Worm (Caenorhabditis elegans) whole organism, L3 larva: ENCODE results near the gene gad-3.

ENCODE experiments used
- aly-2 ChIP-seq: fragments of 150-350 bp; optimal IDR thresholded peaks from 2 replicates; lab custom pipeline; 2014; ENCODE audit warnings: missing biosample characterization, missing genetic modification characterization
- ama-1 ChIP-seq: fragments of 150-350 bp; optimal IDR thresholded peaks from 2 replicates; lab custom pipeline; 2018
- ceh-28 ChIP-seq: fragments of 150-350 bp; optimal IDR thresholded peaks from 2 replicates; lab custom pipeline; 2014; ENCODE audit warnings: missing biosample characterization, missing genetic modification reagents, missing genetic modification characterization
- ceh-82 ChIP-seq: fragments of 150-350 bp; optimal IDR thresholded peaks from 2 replicates; lab custom pipeline; 2014; ENCODE audit warnings: missing biosample characterization, missing genetic modification characterization
- daf-12 ChIP-seq: fragments of 150-350 bp; optimal IDR thresholded peaks from 2 replicates; lab custom pipeline; 2014; ENCODE audit warnings: missing biosample characterization, missing genetic modification reagents, missing genetic modification characterization
- egl-5 ChIP-seq: fragments of 150-350 bp; optimal IDR thresholded peaks from 2 replicates; lab custom pipeline; 2017; ENCODE audit warnings: missing biosample characterization, missing genetic modification reagents, missing genetic modification characterization, inconsistent platforms
- elt-1 ChIP-seq: fragments of 150-350 bp; optimal IDR thresholded peaks from 2 replicates; lab custom pipeline; 2014; ENCODE audit warnings: missing biosample characterization, missing genetic modification characterization
- elt-2 ChIP-seq: sonication (generic microtip); optimal IDR thresholded peaks from 2 replicates; lab custom pipeline; 2016; ENCODE audit warnings: missing genetic modification reagents, mild to moderate bottlenecking, missing genetic modification characterization, missing compliant biosample characterization
- elt-3 ChIP-seq, 3 experiments: fragments of 150-350 bp in 1 of 3; sonication (generic microtip) in 2 of 3; optimal IDR thresholded peaks; 2 replicates in 2 of 3; 4 replicates in 1 of 3; lab custom pipeline; 2014 to 2017; ENCODE audit warnings: missing biosample characterization in 3 of 3, missing genetic modification characterization in 3 of 3
- eor-1 ChIP-seq, 2 experiments: fragments of 150-350 bp; optimal IDR thresholded peaks; 2 replicates each; lab custom pipeline; 2014 to 2018; ENCODE audit warnings: missing biosample characterization in 2 of 2, missing genetic modification characterization in 2 of 2
- fkh-2 ChIP-seq: fragments of 150-350 bp; optimal IDR thresholded peaks from 2 replicates; lab custom pipeline; 2014; ENCODE audit warnings: missing biosample characterization, missing genetic modification reagents, missing genetic modification characterization
- fos-1 ChIP-seq: fragments of 150-350 bp; optimal IDR thresholded peaks from 2 replicates; lab custom pipeline; 2014; ENCODE audit warnings: missing biosample characterization, missing genetic modification characterization
- hmg-11 ChIP-seq: sonication (generic microtip); optimal IDR thresholded peaks from 2 replicates; lab custom pipeline; 2016; ENCODE audit warnings: missing genetic modification characterization, missing compliant biosample characterization
- jun-1 ChIP-seq: fragments of 150-350 bp; optimal IDR thresholded peaks from 2 replicates; lab custom pipeline; 2014; ENCODE audit warnings: missing biosample characterization, missing genetic modification reagents, missing genetic modification characterization
- lin-15B ChIP-seq: fragments of 150-350 bp; optimal IDR thresholded peaks from 2 replicates; lab custom pipeline; 2014; ENCODE audit warnings: missing biosample characterization, missing genetic modification characterization
- lin-39 ChIP-seq: fragments of 150-350 bp; optimal IDR thresholded peaks from 2 replicates; lab custom pipeline; 2018; ENCODE audit warnings: missing biosample characterization, missing genetic modification reagents, missing genetic modification characterization
- lsy-12 ChIP-seq: sonication (generic microtip); optimal IDR thresholded peaks from 2 replicates; lab custom pipeline; 2016; ENCODE audit warnings: mild to moderate bottlenecking, missing genetic modification characterization, missing compliant biosample characterization
- mdl-1 ChIP-seq: fragments of 150-350 bp; optimal IDR thresholded peaks from 2 replicates; lab custom pipeline; 2014; ENCODE audit warnings: missing biosample characterization, missing genetic modification characterization
- nfya-1 ChIP-seq: sonication (generic microtip); optimal IDR thresholded peaks from 2 replicates; lab custom pipeline; 2017; ENCODE audit warnings: missing genetic modification characterization, mild to moderate bottlenecking, missing compliant biosample characterization, antibody characterized with exemption, moderate library complexity; ENCODE audit not compliant: insufficient read depth
- nhr-11 ChIP-seq: fragments of 150-350 bp; optimal IDR thresholded peaks from 2 replicates; lab custom pipeline; 2014; ENCODE audit warnings: missing biosample characterization, missing genetic modification characterization
- nhr-12 ChIP-seq: fragments of 150-350 bp; optimal IDR thresholded peaks from 2 replicates; lab custom pipeline; 2014; ENCODE audit warnings: missing biosample characterization, missing genetic modification characterization
- nhr-23 ChIP-seq: fragments of 150-350 bp; optimal IDR thresholded peaks from 2 replicates; lab custom pipeline; 2014; ENCODE audit warnings: missing biosample characterization, missing genetic modification reagents, missing genetic modification characterization
- nhr-237 ChIP-seq: fragments of 150-350 bp; optimal IDR thresholded peaks from 2 replicates; lab custom pipeline; 2014; ENCODE audit warnings: missing biosample characterization, missing genetic modification characterization
- nhr-25 ChIP-seq: sonication (generic microtip); optimal IDR thresholded peaks from 2 replicates; lab custom pipeline; 2017; ENCODE audit warnings: missing biosample characterization, missing genetic modification characterization
- nhr-28 ChIP-seq: fragments of 150-350 bp; optimal IDR thresholded peaks from 2 replicates; lab custom pipeline; 2014; ENCODE audit warnings: missing biosample characterization, missing genetic modification characterization
- nhr-43 ChIP-seq: sonication (generic microtip); optimal IDR thresholded peaks from 2 replicates; lab custom pipeline; 2016; ENCODE audit warnings: mild to moderate bottlenecking, missing genetic modification characterization, missing compliant biosample characterization; ENCODE audit not compliant: poor library complexity, severe bottlenecking
- nhr-67 ChIP-seq: fragments of 150-350 bp; optimal IDR thresholded peaks from 2 replicates; lab custom pipeline; 2014; ENCODE audit warnings: missing biosample characterization, missing genetic modification characterization
- nhr-77 ChIP-seq: fragments of 150-350 bp; optimal IDR thresholded peaks from 2 replicates; lab custom pipeline; 2014; ENCODE audit warnings: missing biosample characterization, missing genetic modification characterization
- pha-4 ChIP-seq: fragments of 150-350 bp; optimal IDR thresholded peaks from 2 replicates; lab custom pipeline; 2014; ENCODE audit warnings: missing biosample characterization, missing genetic modification reagents, missing genetic modification characterization
- pqm-1 ChIP-seq: fragments of 150-350 bp; optimal IDR thresholded peaks from 2 replicates; lab custom pipeline; 2017; ENCODE audit warnings: missing biosample characterization, missing genetic modification characterization, inconsistent platforms
- skn-1 ChIP-seq: fragments of 150-350 bp; optimal IDR thresholded peaks from 2 replicates; lab custom pipeline; 2014; ENCODE audit warnings: missing biosample characterization, missing genetic modification characterization
- snpc-4 ChIP-seq: fragments of 150-350 bp; optimal IDR thresholded peaks from 2 replicates; lab custom pipeline; 2014; ENCODE audit warnings: missing biosample characterization, missing genetic modification characterization
- tbx-2 ChIP-seq: sonication (generic microtip); optimal IDR thresholded peaks from 2 replicates; lab custom pipeline; 2016; ENCODE audit warnings: mild to moderate bottlenecking, missing genetic modification characterization, missing compliant biosample characterization
- unc-39 ChIP-seq: sonication (generic microtip); optimal IDR thresholded peaks from 4 replicates; lab custom pipeline; 2017; ENCODE audit warnings: missing biosample characterization, missing genetic modification characterization
- unc-62 ChIP-seq: fragments of 150-350 bp; sonication (generic microtip); optimal IDR thresholded peaks from 4 replicates; lab custom pipeline; 2014; ENCODE audit warnings: missing biosample characterization, missing genetic modification reagents, missing genetic modification characterization
- ztf-11 ChIP-seq: fragments of 150-350 bp; optimal IDR thresholded peaks from 2 replicates; lab custom pipeline; 2014; ENCODE audit warnings: missing biosample characterization, missing genetic modification characterization

The gad-3 gene

DNA sequence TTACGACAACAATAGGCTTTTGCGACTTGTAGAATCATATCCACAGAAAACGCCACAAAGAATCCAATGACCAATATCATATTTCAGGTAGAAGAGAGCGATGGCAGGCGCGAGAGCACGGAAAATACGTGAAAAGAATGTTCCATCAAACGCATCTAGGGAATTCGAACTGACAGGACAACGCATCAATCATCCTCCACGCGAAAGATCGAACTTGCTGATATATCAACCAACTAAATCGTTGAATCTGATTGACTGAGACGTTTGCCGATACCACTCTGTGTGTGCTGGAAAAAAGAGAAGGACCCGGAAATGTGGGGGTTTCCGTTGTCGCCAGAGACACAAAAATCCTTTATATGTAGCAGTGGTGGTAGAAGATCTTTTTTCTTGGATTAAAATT is 45.4 kb upstream of the gad-3 start:
- TF ChIP-seq nhr-28 (tag; lab: Kevin White, UChicago): no peak
- TF ChIP-seq unc-39: no peak
- TF ChIP-seq unc-62: peak; percentile 93
- TF ChIP-seq elt-1 (tag; lab: Kevin White, UChicago): peak; percentile 84
- TF ChIP-seq lin-39 (tag; lab: Kevin White, UChicago): peak; percentile 54
- TF ChIP-seq, all 47 proteins: peak for 3

DNA sequence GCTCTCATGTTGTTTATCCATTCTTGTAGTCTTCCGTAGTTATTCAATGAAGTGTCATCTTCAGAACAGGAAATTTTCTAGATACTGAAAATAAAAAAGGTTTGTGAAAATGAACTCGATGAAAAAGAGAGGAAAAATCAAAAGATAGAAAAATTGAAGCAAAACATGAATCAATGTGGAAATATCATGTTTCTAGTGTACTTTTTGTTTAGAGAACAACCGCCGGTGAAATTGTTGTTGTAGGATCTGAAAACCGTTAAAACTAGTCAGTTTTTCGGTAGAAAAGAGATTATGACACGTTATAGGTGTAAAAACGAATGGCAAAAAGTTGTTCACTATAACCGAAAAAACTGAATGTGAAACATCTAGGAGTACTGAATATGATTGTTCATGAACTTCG is 44.4 kb upstream of the gad-3 start, which contains the start of gene pacs-1:
Gene pacs-1, minus strand, starts transcription at position 101 of the 400 bp plus-strand sequence.
- no peak for TF ChIP-seq nhr-28 (tag; lab: Kevin White, UChicago)
- no peak for TF ChIP-seq nhr-237 (tag; lab: Kevin White, UChicago)
- TF ChIP-seq pha-4 (tag; lab: Kevin White, UChicago): no peak
- TF ChIP-seq lsy-12: no peak
- TF ChIP-seq daf-12: no peak
- no peak for TF ChIP-seq nhr-11 (tag; lab: Kevin White, UChicago)
- no peak for TF ChIP-seq mdl-1
- TF ChIP-seq elt-3 (tag; optimal IDR thresholded peaks at IDR 0.05; lab: Kevin White, UChicago): no peak

DNA sequence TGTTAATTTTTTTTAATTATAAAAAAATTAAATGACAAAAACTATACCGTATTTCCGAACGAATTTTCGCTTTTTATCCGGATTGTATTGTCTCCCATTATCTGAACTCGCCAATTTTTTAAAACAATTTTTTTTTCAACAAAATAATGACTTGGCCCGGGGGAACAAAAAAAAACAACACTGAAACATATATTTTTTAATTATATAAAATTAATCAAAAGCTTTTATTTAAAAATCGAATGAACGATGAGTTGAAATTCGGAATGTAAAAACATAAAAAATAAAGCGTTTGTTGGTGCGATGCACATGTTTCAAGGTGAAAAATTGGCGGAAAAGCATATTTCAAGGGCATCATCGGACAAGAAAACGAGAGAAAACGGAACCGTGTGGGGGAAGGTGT is 40.7 kb upstream of the gad-3 start, which contains the start of gene mdt-27:
Gene mdt-27, minus strand, starts transcription at position 101 of the 400 bp plus-strand sequence.
- TF ChIP-seq nhr-67 (tag; lab: Kevin White, UChicago) (no peak), nhr-77 (tag; lab: Kevin White, UChicago) (no peak), snpc-4 (tag; lab: Kevin White, UChicago) (no peak), nhr-43 (tag; lab: Kevin White, UChicago) (no peak), ama-1 (lab: Kevin White, UChicago) (no peak), ztf-11 (no peak), daf-12 (no peak), fos-1 (tag; lab: Kevin White, UChicago) (no peak), ceh-28 (no peak), nhr-12 (tag; lab: Kevin White, UChicago) (no peak), fkh-2 (no peak), lin-15B (tag; lab: Kevin White, UChicago) (no peak), aly-2 (no peak), lsy-12 (no peak), jun-1 (tag; lab: Kevin White, UChicago) (no peak), unc-39 (no peak), eor-1 (tag; optimal IDR thresholded peaks at IDR 0.05; lab: Kevin White, UChicago) (no peak), skn-1 (tag; lab: Kevin White, UChicago) (no peak)

DNA sequence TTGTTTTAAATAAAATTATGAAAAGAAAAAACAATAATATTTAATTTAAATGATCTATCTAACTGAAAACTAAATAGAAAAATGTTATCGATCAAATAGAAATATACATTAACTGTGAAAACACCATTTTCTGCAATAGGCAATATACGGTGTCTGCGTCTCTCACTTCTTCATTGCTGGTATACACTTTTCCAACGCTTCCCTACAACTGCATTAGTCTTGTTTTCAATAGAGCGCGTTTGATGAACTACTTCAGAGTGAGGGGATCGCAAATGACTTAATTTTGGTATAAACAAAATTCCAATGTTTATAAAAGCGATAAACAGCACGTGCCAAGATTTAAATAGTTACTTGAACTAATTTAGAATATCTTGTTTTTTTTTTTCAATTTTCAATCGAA is 39.7 kb upstream of the gad-3 start:
- no peak for TF ChIP-seq nhr-77 (tag; lab: Kevin White, UChicago)
- peak; percentile 90 for TF ChIP-seq lin-15B (tag; lab: Kevin White, UChicago)
- peak; percentile 91 for TF ChIP-seq pha-4 (tag; lab: Kevin White, UChicago)
- TF ChIP-seq tbx-2 (tag; lab: Kevin White, UChicago): no peak
- peak; percentile 80 for TF ChIP-seq nhr-25 (tag; lab: Kevin White, UChicago)
- no peak for TF ChIP-seq elt-1 (tag; lab: Kevin White, UChicago)
- no peak for TF ChIP-seq unc-39
- TF ChIP-seq snpc-4 (tag; lab: Kevin White, UChicago): peak; percentile 73
- peak; percentile 81 for TF ChIP-seq nfya-1 (tag; lab: Kevin White, UChicago)
- TF ChIP-seq ama-1 (lab: Kevin White, UChicago): no peak
- TF ChIP-seq lin-39 (tag; lab: Kevin White, UChicago): peak; percentile 79
- TF ChIP-seq hmg-11 (tag; lab: Kevin White, UChicago): peak; percentile 54
- peak; percentile 17 for TF ChIP-seq fkh-2
- no peak for TF ChIP-seq nhr-11 (tag; lab: Kevin White, UChicago)
- no peak for TF ChIP-seq ceh-82
- TF ChIP-seq daf-12: no peak
- peak; percentile 92 for TF ChIP-seq egl-5 (tag; lab: Kevin White, UChicago)
- peak; percentile 53 for TF ChIP-seq elt-2 (tag; lab: Kevin White, UChicago)
- peak; percentile 33 for TF ChIP-seq pqm-1 (tag; lab: Kevin White, UChicago)
- peak; percentile 54 for TF ChIP-seq nhr-23 (tag; lab: Kevin White, UChicago)
- TF ChIP-seq, all 47 proteins: peak for 12
